In the genomic region with DNA sequence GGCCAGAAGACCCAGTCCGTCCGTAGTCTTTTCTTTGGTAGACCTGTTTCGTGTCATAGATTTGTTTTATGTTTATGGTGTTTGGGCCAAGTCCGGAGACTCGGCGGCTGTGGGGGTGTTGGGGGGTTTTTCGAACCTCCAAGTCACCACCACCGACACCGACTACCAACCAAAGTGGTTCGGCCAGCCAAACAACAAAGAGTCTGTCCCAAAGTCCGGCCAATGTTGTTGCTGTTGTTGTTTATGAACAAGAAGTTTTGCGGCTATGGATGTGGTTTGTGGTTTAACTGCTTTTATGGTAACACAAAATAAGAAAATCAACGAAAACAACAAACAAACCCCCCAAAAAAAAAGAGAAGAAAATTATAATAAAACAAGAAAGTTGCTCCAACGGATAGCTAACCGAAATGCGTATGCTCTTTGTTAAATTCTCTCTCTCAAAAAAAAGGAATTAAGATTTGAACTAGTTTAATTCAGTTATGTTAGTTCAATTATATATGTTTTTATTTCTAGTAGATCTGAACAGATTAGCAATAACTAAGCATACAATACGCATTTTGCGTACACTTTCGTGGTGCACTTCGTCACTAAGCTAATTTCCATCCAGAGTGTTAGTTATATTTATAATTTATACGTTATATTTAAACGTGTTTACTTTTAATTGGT, we compare ENCODE assay signal across 1 fruit fly cellular context.
TF ChIP-seq lines count a peak whose summit lies in the region.

No protein-coding gene starts in this region.

TF ChIP-seq in whole organism, embryonic, 481 proteins besides CTCF, POLR2A, EP300 and RAD21 (continued from another document):
- TF ChIP-seq sim (GFP tag; IDR thresholded peaks at IDR 0.05; lab: Robert Waterston, UW): 0 out of 2 replicates have a peak, but pooled peaks have one; percentile 21
- no peak for TF ChIP-seq pita (GFP tag; optimal IDR thresholded peaks at IDR 0.05; lab: Kevin White, UChicago)
- TF ChIP-seq CG15696 (tag; optimal IDR thresholded peaks at IDR 0.05; lab: Kevin White, UChicago): no peak
- TF ChIP-seq trem (tag; optimal IDR thresholded peaks at IDR 0.05; lab: Kevin White, UChicago): peak; percentile 25
- TF ChIP-seq nau (GFP tag; optimal IDR thresholded peaks at IDR 0.05; lab: Kevin White, UChicago): no peak
- no peak for TF ChIP-seq stc (GFP tag; IDR thresholded peaks at IDR 0.05; lab: Robert Waterston, UW)
- TF ChIP-seq gsb-n (tag; optimal IDR thresholded peaks at IDR 0.05; lab: Kevin White, UChicago): no peak
- TF ChIP-seq CG10462 (GFP tag; optimal IDR thresholded peaks at IDR 0.05; lab: Kevin White, UChicago): no peak
- no peak for TF ChIP-seq ATbp (GFP tag; optimal IDR thresholded peaks at IDR 0.05; lab: Kevin White, UChicago)
- no peak for TF ChIP-seq her (GFP tag; optimal IDR thresholded peaks at IDR 0.05; lab: Kevin White, UChicago)
- no peak for TF ChIP-seq CG10431 (GFP tag; optimal IDR thresholded peaks at IDR 0.05; lab: Kevin White, UChicago)
- no peak for TF ChIP-seq NFAT (GFP tag; IDR thresholded peaks at IDR 0.05; lab: Robert Waterston, UW)
- no peak for TF ChIP-seq ken (GFP tag; IDR thresholded peaks at IDR 0.05; lab: Robert Waterston, UW)
- TF ChIP-seq CG7987 (GFP tag; optimal IDR thresholded peaks at IDR 0.05; lab: Kevin White, UChicago): no peak
- no peak for TF ChIP-seq HLHmδ (GFP tag; optimal IDR thresholded peaks at IDR 0.05; lab: Kevin White, UChicago)
- TF ChIP-seq Meics (GFP tag; optimal IDR thresholded peaks at IDR 0.05; lab: Kevin White, UChicago): peak; percentile 77
- TF ChIP-seq Trl (optimal IDR thresholded peaks at IDR 0.05; lab: Kevin White, UChicago): no peak
- TF ChIP-seq Trl (GFP tag; optimal IDR thresholded peaks at IDR 0.05; lab: Kevin White, UChicago): no peak
- TF ChIP-seq Mad (GFP tag; optimal IDR thresholded peaks at IDR 0.05; lab: Kevin White, UChicago): no peak
- TF ChIP-seq CG8944 (GFP tag; optimal IDR thresholded peaks at IDR 0.05; lab: Kevin White, UChicago): no peak
- no peak for TF ChIP-seq Lim3 (GFP tag; IDR thresholded peaks at IDR 0.05; lab: Robert Waterston, UW)
- no peak for TF ChIP-seq tll (GFP tag; optimal IDR thresholded peaks at IDR 0.05; lab: Kevin White, UChicago)
- no peak for TF ChIP-seq Nf-YB (GFP tag; optimal IDR thresholded peaks at IDR 0.05; lab: Kevin White, UChicago)
- peak in 1 of 2 experiments; percentile 22 for TF ChIP-seq dpn (GFP tag; optimal IDR thresholded peaks at IDR 0.05; lab: Kevin White, UChicago)
